Worm (Caenorhabditis elegans) whole organism, L2 larva: ENCODE data around the gene B0513.90.

Source experiments
- C34F6.9 ChIP-seq: fragments of 150-350 bp; optimal IDR thresholded peaks from 2 replicates; lab custom pipeline; 2014; ENCODE audit warnings: missing biosample characterization, missing genetic modification characterization
- F13H6.1 ChIP-seq: sonication (generic microtip); optimal IDR thresholded peaks from 2 replicates; lab custom pipeline; 2016; ENCODE audit warnings: missing genetic modification characterization, missing compliant biosample characterization
- R02D3.7 ChIP-seq: fragments of 150-350 bp; optimal IDR thresholded peaks from 2 replicates; lab custom pipeline; 2014; ENCODE audit warnings: missing biosample characterization, missing genetic modification characterization
- Y55F3AM.14 ChIP-seq: fragments of 200-800 bp; sonication (Bioruptor generic); optimal IDR thresholded peaks from 2 replicates; lab custom pipeline; 2018; ENCODE audit warnings: mild to moderate bottlenecking, missing genetic modification characterization, missing compliant biosample characterization
- ZK546.5 ChIP-seq: sonication (generic microtip); optimal IDR thresholded peaks from 2 replicates; lab custom pipeline; 2017; ENCODE audit warnings: missing biosample characterization, missing genetic modification characterization
- alr-1 ChIP-seq: fragments of 150-350 bp; optimal IDR thresholded peaks from 2 replicates; lab custom pipeline; 2014; ENCODE audit warnings: missing biosample characterization, missing genetic modification characterization
- blmp-1 ChIP-seq: sonication (generic microtip); optimal IDR thresholded peaks from 2 replicates; lab custom pipeline; 2017; ENCODE audit warnings: missing genetic modification characterization, mild to moderate bottlenecking, missing compliant biosample characterization, antibody characterized with exemption, moderate library complexity; ENCODE audit not compliant: insufficient read depth
- ceh-16 ChIP-seq: fragments of 150-350 bp; optimal IDR thresholded peaks from 2 replicates; lab custom pipeline; 2014; ENCODE audit warnings: missing biosample characterization, missing genetic modification characterization
- ceh-82 ChIP-seq: fragments of 150-350 bp; optimal IDR thresholded peaks from 2 replicates; lab custom pipeline; 2014; ENCODE audit warnings: missing biosample characterization, missing genetic modification characterization
- crh-2 ChIP-seq: sonication (generic microtip); optimal IDR thresholded peaks from 2 replicates; lab custom pipeline; 2017; ENCODE audit warnings: missing biosample characterization, missing genetic modification characterization
- elt-1 ChIP-seq: fragments of 150-350 bp; optimal IDR thresholded peaks from 2 replicates; lab custom pipeline; 2014; ENCODE audit warnings: missing biosample characterization, missing genetic modification characterization
- elt-3 ChIP-seq: sonication (generic microtip); optimal IDR thresholded peaks from 2 replicates; lab custom pipeline; 2017; ENCODE audit warnings: missing biosample characterization, missing genetic modification characterization
- fos-1 ChIP-seq: fragments of 150-350 bp; optimal IDR thresholded peaks from 2 replicates; lab custom pipeline; 2014; ENCODE audit warnings: missing biosample characterization, missing genetic modification characterization
- gmeb-1 ChIP-seq: fragments of 150-350 bp; optimal IDR thresholded peaks from 2 replicates; lab custom pipeline; 2014; ENCODE audit warnings: missing biosample characterization, missing genetic modification characterization
- lin-11 ChIP-seq: fragments of 150-350 bp; sonication (generic microtip); optimal IDR thresholded peaks from 2 replicates; lab custom pipeline; 2014; ENCODE audit warnings: missing biosample characterization, missing genetic modification characterization, inconsistent platforms, mixed read lengths
- lin-13 ChIP-seq: fragments of 150-350 bp; optimal IDR thresholded peaks from 2 replicates; lab custom pipeline; 2014; ENCODE audit warnings: missing biosample characterization, missing genetic modification reagents, missing genetic modification characterization
- lin-39 ChIP-seq: fragments of 150-350 bp; optimal IDR thresholded peaks from 2 replicates; lab custom pipeline; 2014; ENCODE audit warnings: missing biosample characterization, missing genetic modification reagents, missing genetic modification characterization
- lsy-2 ChIP-seq, 2 experiments: fragments of 150-350 bp in 1 of 2; sonication (generic microtip) in 1 of 2; optimal IDR thresholded peaks; 2 replicates each; lab custom pipeline; 2014 to 2017; ENCODE audit warnings: missing biosample characterization in 2 of 2, missing genetic modification characterization in 2 of 2
- mab-5 ChIP-seq: fragments of 150-350 bp; optimal IDR thresholded peaks from 2 replicates; lab custom pipeline; 2014; ENCODE audit warnings: missing biosample characterization, missing genetic modification characterization
- mdl-1 ChIP-seq, 2 experiments: fragments of 150-350 bp in 1 of 2; sonication (generic microtip) in 1 of 2; optimal IDR thresholded peaks; 2 replicates each; lab custom pipeline; 2017; ENCODE audit warnings: missing biosample characterization in 2 of 2, missing genetic modification characterization in 2 of 2
- nhr-10 ChIP-seq: sonication (generic microtip); optimal IDR thresholded peaks from 2 replicates; lab custom pipeline; 2017; ENCODE audit warnings: missing biosample characterization, missing genetic modification characterization
- nhr-11 ChIP-seq: fragments of 150-350 bp; optimal IDR thresholded peaks from 2 replicates; lab custom pipeline; 2014; ENCODE audit warnings: missing biosample characterization, missing genetic modification characterization
- nhr-129 ChIP-seq: fragments of 150-350 bp; optimal IDR thresholded peaks from 2 replicates; lab custom pipeline; 2014; ENCODE audit warnings: missing biosample characterization, missing genetic modification characterization
- nhr-21 ChIP-seq: fragments of 150-350 bp; optimal IDR thresholded peaks from 2 replicates; lab custom pipeline; 2014; ENCODE audit warnings: missing biosample characterization, missing genetic modification characterization
- nhr-23 ChIP-seq: fragments of 150-350 bp; optimal IDR thresholded peaks from 2 replicates; lab custom pipeline; 2014; ENCODE audit warnings: missing biosample characterization, missing genetic modification reagents, missing genetic modification characterization
- nhr-237 ChIP-seq: fragments of 150-350 bp; optimal IDR thresholded peaks from 2 replicates; lab custom pipeline; 2014; ENCODE audit warnings: missing biosample characterization, missing genetic modification characterization
- nhr-25 ChIP-seq: fragments of 150-350 bp; sonication (generic microtip); optimal IDR thresholded peaks from 3 replicates; lab custom pipeline; 2014; ENCODE audit warnings: missing biosample characterization, missing genetic modification characterization
- nhr-6 ChIP-seq: fragments of 150-350 bp; optimal IDR thresholded peaks from 2 replicates; lab custom pipeline; 2014; ENCODE audit warnings: missing biosample characterization, missing genetic modification characterization
- nhr-77 ChIP-seq: fragments of 150-350 bp; optimal IDR thresholded peaks from 2 replicates; lab custom pipeline; 2014; ENCODE audit warnings: missing biosample characterization, missing genetic modification characterization
- peb-1 ChIP-seq: fragments of 150-350 bp; optimal IDR thresholded peaks from 2 replicates; lab custom pipeline; 2014; ENCODE audit warnings: missing biosample characterization, missing genetic modification characterization
- sem-4 ChIP-seq: fragments of 150-350 bp; optimal IDR thresholded peaks from 2 replicates; lab custom pipeline; 2014; ENCODE audit warnings: missing biosample characterization, missing genetic modification reagents, missing genetic modification characterization
- skn-1 ChIP-seq: sonication (generic microtip); optimal IDR thresholded peaks from 2 replicates; lab custom pipeline; 2017; ENCODE audit warnings: missing biosample characterization, missing genetic modification characterization
- sma-3 ChIP-seq: sonication (generic microtip); optimal IDR thresholded peaks from 2 replicates; lab custom pipeline; 2016; ENCODE audit warnings: missing genetic modification reagents, missing genetic modification characterization, missing compliant biosample characterization
- sma-9 ChIP-seq, 2 experiments: fragments of 150-350 bp in 1 of 2; sonication (generic microtip) in 1 of 2; optimal IDR thresholded peaks; 2 replicates each; lab custom pipeline; 2014 to 2016; ENCODE audit warnings: missing genetic modification characterization in 2 of 2, mild to moderate bottlenecking in 1 of 2, missing biosample characterization in 1 of 2, missing compliant biosample characterization in 1 of 2, missing genetic modification reagents in 1 of 2, moderate library complexity in 1 of 2
- snpc-4 ChIP-seq: fragments of 150-350 bp; optimal IDR thresholded peaks from 2 replicates; lab custom pipeline; 2014; ENCODE audit warnings: missing biosample characterization, missing genetic modification characterization
- unc-39 ChIP-seq: fragments of 150-350 bp; optimal IDR thresholded peaks from 2 replicates; lab custom pipeline; 2014; ENCODE audit warnings: missing biosample characterization, missing genetic modification characterization
- unc-62 ChIP-seq: fragments of 150-350 bp; optimal IDR thresholded peaks from 2 replicates; lab custom pipeline; 2014; ENCODE audit warnings: missing biosample characterization, missing genetic modification reagents, missing genetic modification characterization
- zag-1 ChIP-seq: fragments of 150-350 bp; optimal IDR thresholded peaks from 2 replicates; lab custom pipeline; 2014; ENCODE audit warnings: missing biosample characterization, missing genetic modification characterization
- ztf-1 ChIP-seq: fragments of 200-800 bp; sonication (Bioruptor generic); conservative IDR thresholded peaks from 2 replicates; pipeline ENCODE4 v1.3.6; 2022; ENCODE audit warnings: missing genetic modification characterization, missing compliant biosample characterization
- ztf-11 ChIP-seq: sonication (generic microtip); optimal IDR thresholded peaks from 2 replicates; lab custom pipeline; 2017; ENCODE audit warnings: missing biosample characterization, missing genetic modification characterization
- ztf-4 ChIP-seq: fragments of 150-350 bp; optimal IDR thresholded peaks from 2 replicates; lab custom pipeline; 2014; ENCODE audit warnings: missing biosample characterization, missing genetic modification characterization

B0513.90 gene

DNA sequence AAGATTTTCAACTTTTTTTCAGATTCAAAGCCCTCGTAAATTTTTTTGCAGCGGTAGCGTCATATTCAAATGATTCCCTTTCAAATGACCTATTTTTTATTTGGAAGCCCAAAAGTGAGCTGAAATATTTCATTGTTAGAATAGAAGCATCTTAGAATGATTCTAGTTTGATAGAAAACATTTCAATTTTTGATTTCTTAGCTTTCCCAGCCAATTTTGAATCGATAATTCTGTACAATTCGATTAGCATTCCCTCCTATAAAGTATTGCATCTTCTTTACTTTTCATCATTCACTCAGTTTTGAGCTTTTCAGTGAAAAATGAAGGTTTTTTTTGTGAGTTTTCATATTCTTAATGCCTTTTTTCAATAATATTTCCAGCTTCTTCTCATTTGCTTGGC, at the start of gene B0513.90:
Gene B0513.90 (plus strand): TSS at position 301 of the 400 bp plus-strand sequence.
- TF ChIP-seq alr-1 (tag; lab: Kevin White, UChicago) = no peak
- no peak for TF ChIP-seq elt-1
- TF ChIP-seq ceh-82 = no peak
- TF ChIP-seq nhr-10 (tag; lab: Kevin White, UChicago) = no peak

DNA sequence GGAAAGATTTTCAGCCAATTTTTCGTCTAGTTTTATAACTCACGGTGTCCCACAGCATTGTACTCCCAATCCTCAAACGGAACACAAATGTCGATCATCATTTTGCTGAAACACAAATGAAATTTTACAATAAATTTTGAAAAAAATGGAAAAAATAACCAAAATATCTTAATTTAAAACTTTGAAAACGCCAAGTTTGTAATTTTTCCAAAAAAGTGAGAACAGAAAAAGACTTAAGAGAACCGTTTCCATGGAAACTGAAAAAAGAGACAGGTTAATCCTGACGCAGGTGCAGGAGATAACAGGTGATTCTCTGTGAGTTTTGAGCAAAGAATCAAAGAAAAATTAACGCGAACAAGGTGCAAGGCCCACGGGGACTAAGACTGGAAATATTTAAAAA, 46.0 kb upstream of the B0513.90 start, which contains the start of gene Y45F10D.15:
Gene Y45F10D.15 (minus strand): TSS at position 101 of the 400 bp plus-strand sequence.
- TF ChIP-seq nhr-237 (tag; lab: Kevin White, UChicago) (no peak), elt-3 (tag; lab: Kevin White, UChicago) (no peak), Y55F3AM.14 (GFP tag; lab: Kevin White, UChicago) (no peak), snpc-4 (tag; lab: Kevin White, UChicago) (no peak), ztf-4 (tag; lab: Kevin White, UChicago) (no peak), peb-1 (no peak), skn-1 (no peak), alr-1 (tag; lab: Kevin White, UChicago) (no peak)

DNA sequence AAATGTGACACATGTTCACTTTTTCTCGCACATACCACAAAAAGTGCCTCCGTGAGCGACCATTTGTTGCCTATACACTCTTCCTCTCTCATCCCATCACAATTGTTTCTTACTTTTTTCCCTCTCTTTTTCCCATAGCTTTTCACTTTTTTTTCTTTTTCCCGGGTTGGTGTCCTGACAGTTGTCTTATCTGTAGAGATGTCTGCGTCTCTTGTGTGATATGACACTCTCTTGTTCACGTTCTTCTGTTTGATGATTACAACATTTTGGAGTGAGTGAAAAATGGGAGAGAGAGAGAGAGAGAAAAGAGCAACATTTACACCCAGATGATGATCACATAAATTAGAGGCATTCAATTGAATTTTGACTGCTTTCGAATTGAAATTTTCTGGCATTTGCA, 40.5 kb upstream of the B0513.90 start:
- TF ChIP-seq fos-1 (tag; lab: Kevin White, UChicago) (peak; percentile 90), unc-39 (tag; lab: Kevin White, UChicago) (no peak), sma-3 (GFP tag; lab: Kevin White, UChicago) (no peak), sem-4 (tag; lab: Kevin White, UChicago) (peak; percentile 36), Y55F3AM.14 (GFP tag; lab: Kevin White, UChicago) (no peak), nhr-77 (no peak), nhr-21 (tag; lab: Kevin White, UChicago) (no peak), C34F6.9 (tag; lab: Kevin White, UChicago) (peak; percentile 52), lin-39 (no peak), nhr-237 (tag; lab: Kevin White, UChicago) (no peak), blmp-1 (tag; lab: Kevin White, UChicago) (peak; percentile 52), zag-1 (no peak), ztf-4 (tag; lab: Kevin White, UChicago) (peak; percentile 66), sma-9 (GFP tag; optimal IDR thresholded peaks at IDR 0.05; lab: Kevin White, UChicago) (peak; percentile 67), sma-9 (tag; optimal IDR thresholded peaks at IDR 0.05; lab: Kevin White, UChicago) (no peak), lsy-2 (tag; optimal IDR thresholded peaks at IDR 0.05; lab: Kevin White, UChicago) (peak; percentile 8 to 77), lin-13 (GFP tag; lab: Kevin White, UChicago) (no peak), crh-2 (tag; lab: Kevin White, UChicago) (peak; percentile 65), nhr-11 (tag; lab: Kevin White, UChicago) (no peak), F13H6.1 (tag; lab: Kevin White, UChicago) (peak; percentile 91), gmeb-1 (peak; percentile 54), nhr-10 (tag; lab: Kevin White, UChicago) (no peak), ztf-1 (GFP tag; lab: Robert Waterston, UW) (no peak), snpc-4 (tag; lab: Kevin White, UChicago) (no peak), R02D3.7 (no peak), nhr-129 (tag; lab: Kevin White, UChicago) (peak; percentile 95), nhr-23 (tag; lab: Kevin White, UChicago) (no peak), alr-1 (tag; lab: Kevin White, UChicago) (no peak), nhr-25 (tag; lab: Kevin White, UChicago) (no peak), unc-62 (GFP tag; lab: Kevin White, UChicago) (no peak), nhr-6 (tag; lab: Kevin White, UChicago) (peak; percentile 50)

DNA sequence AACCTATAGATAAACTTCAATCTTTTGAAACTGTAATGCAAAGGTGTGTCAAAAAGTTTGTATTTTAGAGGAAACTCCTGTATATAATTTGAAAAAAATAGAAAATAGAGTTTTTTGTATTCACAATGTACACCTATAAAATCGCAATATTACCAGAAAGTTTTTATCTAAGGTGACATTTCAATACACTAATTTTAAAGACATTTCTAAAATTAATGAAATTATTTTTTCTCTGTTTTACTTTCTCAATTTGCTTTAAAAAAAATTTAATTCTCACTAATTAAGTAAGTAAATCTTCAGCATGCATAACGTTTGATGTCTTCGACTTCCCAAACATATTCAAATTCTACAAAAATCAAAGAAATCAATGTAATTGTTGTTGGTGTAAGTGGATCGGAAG, 39.3 kb upstream of the B0513.90 start, which contains the start of gene rga-5:
Gene rga-5 (plus strand): TSS at position 301 of the 400 bp plus-strand sequence.
- TF ChIP-seq F13H6.1 (tag; lab: Kevin White, UChicago) = no peak
- TF ChIP-seq C34F6.9 (tag; lab: Kevin White, UChicago) = no peak
- no peak for TF ChIP-seq snpc-4 (tag; lab: Kevin White, UChicago)
- TF ChIP-seq unc-39 (tag; lab: Kevin White, UChicago) = no peak
- no peak for TF ChIP-seq nhr-21 (tag; lab: Kevin White, UChicago)
- TF ChIP-seq lin-11 (tag; lab: Kevin White, UChicago) = no peak
- no peak for TF ChIP-seq mab-5 (tag; lab: Kevin White, UChicago)
- TF ChIP-seq R02D3.7 = no peak
- no peak for TF ChIP-seq nhr-25 (tag; lab: Kevin White, UChicago)
- no peak for TF ChIP-seq nhr-129 (tag; lab: Kevin White, UChicago)
- no peak for TF ChIP-seq sma-3 (GFP tag; lab: Kevin White, UChicago)
- no peak for TF ChIP-seq nhr-23 (tag; lab: Kevin White, UChicago)
- TF ChIP-seq ztf-11 = no peak
- no peak for TF ChIP-seq mdl-1 (tag; optimal IDR thresholded peaks at IDR 0.05; lab: Kevin White, UChicago)
- TF ChIP-seq ceh-16 (tag; lab: Kevin White, UChicago) = no peak
- no peak for TF ChIP-seq elt-3 (tag; lab: Kevin White, UChicago)
- TF ChIP-seq Y55F3AM.14 (GFP tag; lab: Kevin White, UChicago) = no peak
- no peak for TF ChIP-seq ZK546.5
